Worm (Caenorhabditis elegans): ENCODE data around the gene fbxb-30.
"Not testable (repeated sequence)": the region's sequence is repeated elsewhere in the genome, so short reads cannot be mapped to it uniquely, and the experiment has no call there.

- not testable (repeated sequence) for TF ChIP-seq ama-1 (optimal IDR thresholded peaks at IDR 0.05); nhr-28 (tag; optimal IDR thresholded peaks at IDR 0.05); unc-39 (tag; optimal IDR thresholded peaks at IDR 0.05); T20F7.1 (GFP tag; optimal IDR thresholded peaks at IDR 0.05); ztf-11 (tag; optimal IDR thresholded peaks at IDR 0.05); fos-1 (tag; optimal IDR thresholded peaks at IDR 0.05); egl-27 (tag; optimal IDR thresholded peaks at IDR 0.05); ZK546.5 (tag; optimal IDR thresholded peaks at IDR 0.05); dmd-9 (GFP tag; IDR thresholded peaks at IDR 0.05); F49E8.2 (tag; optimal IDR thresholded peaks at IDR 0.05; ENCODE audit: borderline replicate concordance)
Observed at ce11 chrII:977130-977529, 24.1 kb downstream of the fbxb-30 start.
